Worm (Caenorhabditis elegans) whole organism, young adult: ENCODE results near the gene F07A11.4.

Experiments
- F57C9.4 ChIP-seq: sonication (generic microtip); optimal IDR thresholded peaks from 2 replicates; lab custom pipeline; 2017; ENCODE audit warnings: mild to moderate bottlenecking, missing genetic modification characterization, missing compliant biosample characterization
- T07F8.4 ChIP-seq: sonication (generic microtip); optimal IDR thresholded peaks from 2 replicates; lab custom pipeline; 2016; ENCODE audit warnings: mild to moderate bottlenecking, missing genetic modification characterization, moderate library complexity, missing compliant biosample characterization
- T26A5.8 ChIP-seq: sonication (generic microtip); optimal IDR thresholded peaks from 2 replicates; lab custom pipeline; 2016; ENCODE audit warnings: missing genetic modification characterization, missing compliant biosample characterization
- dpff-1 ChIP-seq: sonication (generic microtip); optimal IDR thresholded peaks from 2 replicates; lab custom pipeline; 2017; ENCODE audit warnings: mild to moderate bottlenecking, missing genetic modification characterization, missing compliant biosample characterization
- dpl-1 ChIP-seq: fragments of 150-350 bp; optimal IDR thresholded peaks from 2 replicates; lab custom pipeline; 2014; ENCODE audit warnings: missing biosample characterization, missing genetic modification reagents, missing genetic modification characterization
- fkh-3 ChIP-seq: sonication (generic microtip); optimal IDR thresholded peaks from 2 replicates; lab custom pipeline; 2016; ENCODE audit warnings: mild to moderate bottlenecking, missing genetic modification characterization, missing compliant biosample characterization
- lag-1 ChIP-seq: fragments of 200-800 bp; sonication (Bioruptor generic); IDR thresholded peaks from 2 replicates; pipeline ENCODE4 v1.3.6; 2022; ENCODE audit warnings: missing genetic modification reagents, missing genetic modification characterization, missing compliant biosample characterization
- madf-10 ChIP-seq: sonication (generic microtip); optimal IDR thresholded peaks from 2 replicates; lab custom pipeline; 2016; ENCODE audit warnings: mild to moderate bottlenecking, missing genetic modification characterization, missing compliant biosample characterization
- mcd-1 ChIP-seq: fragments of 200-800 bp; sonication (Bioruptor generic); IDR thresholded peaks from 2 replicates; pipeline ENCODE4 v1.3.6; 2022; ENCODE audit warnings: missing genetic modification reagents, missing genetic modification characterization, missing compliant biosample characterization
- nfya-1 ChIP-seq: sonication (generic microtip); optimal IDR thresholded peaks from 2 replicates; lab custom pipeline; 2017; ENCODE audit warnings: antibody characterized with exemption, missing compliant biosample characterization, missing genetic modification characterization, borderline replicate concordance; ENCODE audit not compliant: insufficient read depth
- nhr-120 ChIP-seq: fragments of 200-800 bp; sonication (Bioruptor generic); IDR thresholded peaks from 2 replicates; pipeline ENCODE4 v1.3.6; 2022; ENCODE audit warnings: missing genetic modification characterization, missing compliant biosample characterization
- pha-4 ChIP-seq: fragments of 150-350 bp; sonication (generic microtip); optimal IDR thresholded peaks from 2 replicates; lab custom pipeline; 2014; ENCODE audit warnings: missing biosample characterization, missing genetic modification reagents, missing genetic modification characterization
- ztf-6 ChIP-seq: fragments of 200-800 bp; sonication (Bioruptor generic); IDR thresholded peaks from 2 replicates; pipeline ENCODE4 v1.3.6; 2022; ENCODE audit warnings: missing genetic modification reagents, missing genetic modification characterization, missing compliant biosample characterization

DNA sequence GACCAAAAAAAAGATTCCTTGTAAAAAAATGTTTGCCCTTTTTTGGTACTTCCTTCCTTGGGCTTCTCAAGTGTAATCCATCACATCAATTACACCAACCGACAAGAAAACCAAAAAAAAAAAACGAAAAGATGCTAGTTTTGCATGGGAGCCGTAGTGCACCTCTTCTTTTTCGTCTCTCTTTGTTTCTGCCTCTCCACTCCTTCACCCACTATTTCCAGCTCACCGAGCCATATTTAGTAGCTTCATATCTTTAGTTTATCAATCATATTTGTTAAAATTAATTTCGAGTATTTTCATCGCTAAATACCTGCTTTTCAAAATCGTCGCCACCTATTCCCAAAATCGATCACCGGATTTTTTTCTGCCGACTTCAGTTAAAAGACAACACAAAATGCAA lies at the start of gene F07A11.4:
- no peak for TF ChIP-seq T26A5.8
- TF ChIP-seq nfya-1: no peak
- TF ChIP-seq mcd-1 (GFP tag; lab: Robert Waterston, UW): no peak
- TF ChIP-seq dpl-1 (GFP tag; lab: Kevin White, UChicago): no peak
- TF ChIP-seq lag-1 (GFP tag; lab: Robert Waterston, UW): no peak
- no peak for TF ChIP-seq fkh-3 (tag; lab: Kevin White, UChicago)
- TF ChIP-seq ztf-6: no peak
- TF ChIP-seq F57C9.4: no peak
- no peak for TF ChIP-seq nhr-120 (GFP tag; lab: Robert Waterston, UW)
- no peak for TF ChIP-seq T07F8.4 (tag; lab: Kevin White, UChicago)
- TF ChIP-seq dpff-1 (tag; lab: Kevin White, UChicago): no peak
- TF ChIP-seq madf-10 (tag; lab: Kevin White, UChicago): no peak
- no peak for TF ChIP-seq pha-4 (tag; lab: Kevin White, UChicago)
